Worm (Caenorhabditis elegans): ENCODE data around the gene K12B6.4.

The K12B6.4 gene

ce11 chrV:6246454-6246981 lies 34.6 kb downstream of the K12B6.4 start, which contains the start of gene dmd-7 (continued):
- TF ChIP-seq eyg-1 (tag; optimal IDR thresholded peaks at IDR 0.05) (no peak), pha-2 (tag; optimal IDR thresholded peaks at IDR 0.05) (no peak), ceh-34 (tag; optimal IDR thresholded peaks at IDR 0.05) (peak; percentile 49), C08G9.2 (tag; optimal IDR thresholded peaks at IDR 0.05) (no peak), hlh-8 (tag; optimal IDR thresholded peaks at IDR 0.05) (no peak), ahr-1 (tag; optimal IDR thresholded peaks at IDR 0.05) (no peak), unc-3 (GFP tag; conservative IDR thresholded peaks at IDR 0.05) (no peak), unc-3 (tag; optimal IDR thresholded peaks at IDR 0.05) (no peak), ceh-48 (tag; optimal IDR thresholded peaks at IDR 0.05) (no peak), nfya-1 (tag; optimal IDR thresholded peaks at IDR 0.05) (peak; percentile 63), dmd-4 (tag; optimal IDR thresholded peaks at IDR 0.05; ENCODE audit: borderline replicate concordance) (no peak), madf-2 (tag; optimal IDR thresholded peaks at IDR 0.05) (peak; percentile 59), pha-4 (tag; optimal IDR thresholded peaks at IDR 0.05) (no peak), sox-2 (GFP tag; IDR thresholded peaks at IDR 0.05) (no peak), ceh-45 (GFP tag; IDR thresholded peaks at IDR 0.05) (no peak), pax-1 (tag; optimal IDR thresholded peaks at IDR 0.05) (no peak), unc-42 (tag; optimal IDR thresholded peaks at IDR 0.05) (peak; percentile 38), T23F11.4 (GFP tag; optimal IDR thresholded peaks at IDR 0.05) (no peak), ztf-16 (tag; optimal IDR thresholded peaks at IDR 0.05) (no peak), fax-1 (tag; optimal IDR thresholded peaks at IDR 0.05) (no peak)

- TF ChIP-seq ceh-31 (tag; optimal IDR thresholded peaks at IDR 0.05) (no peak), unc-42 (tag; optimal IDR thresholded peaks at IDR 0.05) (peak; percentile 45)
These were observed 36.4 kb downstream of the K12B6.4 start for ce11 chrV:6244631-6245030.

ce11 chrV:6243260-6243659 lies 37.8 kb downstream of the K12B6.4 start:
- no peak for TF ChIP-seq ets-4 (tag; optimal IDR thresholded peaks at IDR 0.05)
- peak; percentile 0 for TF ChIP-seq elt-2 (tag; optimal IDR thresholded peaks at IDR 0.05)
- no peak for TF ChIP-seq F13H6.1 (tag; optimal IDR thresholded peaks at IDR 0.05)
- TF ChIP-seq pat-9 (tag; optimal IDR thresholded peaks at IDR 0.05): no peak

ce11 chrV:6240735-6241134 lies 40.3 kb downstream of the K12B6.4 start:
- TF ChIP-seq rnt-1 (tag; optimal IDR thresholded peaks at IDR 0.05) (no peak), pag-3 (tag; optimal IDR thresholded peaks at IDR 0.05; ENCODE audit: borderline replicate concordance) (no peak)

ce11 chrV:6239855-6240254 lies 41.2 kb downstream of the K12B6.4 start:
- no peak for TF ChIP-seq odd-2 (tag; optimal IDR thresholded peaks at IDR 0.05)
- TF ChIP-seq sox-2 (GFP tag; IDR thresholded peaks at IDR 0.05): no peak
- TF ChIP-seq eyg-1 (tag; optimal IDR thresholded peaks at IDR 0.05): no peak
- TF ChIP-seq unc-86 (tag; optimal IDR thresholded peaks at IDR 0.05): no peak
- no peak for TF ChIP-seq pqm-1 (tag; optimal IDR thresholded peaks at IDR 0.05)
- no peak for TF ChIP-seq zip-5 (tag; optimal IDR thresholded peaks at IDR 0.05)
- no peak for TF ChIP-seq sdc-2 (tag; optimal IDR thresholded peaks at IDR 0.05)
- TF ChIP-seq ceh-18 (tag; optimal IDR thresholded peaks at IDR 0.05): no peak
- no peak for TF ChIP-seq unc-42 (tag; optimal IDR thresholded peaks at IDR 0.05)
- TF ChIP-seq ahr-1 (tag; optimal IDR thresholded peaks at IDR 0.05): no peak
- no peak for TF ChIP-seq ceh-2 (tag; optimal IDR thresholded peaks at IDR 0.05)
- no peak for TF ChIP-seq ceh-24 (tag; optimal IDR thresholded peaks at IDR 0.05)
- no peak for TF ChIP-seq hlh-8 (tag; optimal IDR thresholded peaks at IDR 0.05)
- TF ChIP-seq tbx-7 (tag; optimal IDR thresholded peaks at IDR 0.05): no peak
